Worm (Caenorhabditis elegans) whole organism, young adult: ENCODE results near the gene C05E4.7.

ENCODE experiments used
- B0019.2 ChIP-seq: fragments of 200-800 bp; sonication (Bioruptor generic); conservative IDR thresholded peaks from 2 replicates; pipeline ENCODE4 v1.3.6; 2022; ENCODE audit warnings: missing genetic modification reagents, missing genetic modification characterization, missing compliant biosample characterization
- C17E4.6 ChIP-seq: fragments of 200-800 bp; sonication (Bioruptor generic); IDR thresholded peaks from 2 replicates; pipeline ENCODE4 v1.3.6; 2022; ENCODE audit warnings: missing genetic modification reagents, missing genetic modification characterization, missing compliant biosample characterization
- F37B4.10 ChIP-seq: fragments of 200-800 bp; sonication (Bioruptor generic); IDR thresholded peaks from 2 replicates; pipeline ENCODE4 v1.3.6; 2022; ENCODE audit warnings: missing genetic modification characterization, missing compliant biosample characterization
- F52B5.7 ChIP-seq: sonication (generic microtip); optimal IDR thresholded peaks from 2 replicates; lab custom pipeline; 2016; ENCODE audit warnings: mild to moderate bottlenecking, missing genetic modification characterization, missing compliant biosample characterization
- Y56A3A.18 ChIP-seq: fragments of 200-800 bp; sonication (Bioruptor generic); IDR thresholded peaks from 2 replicates; pipeline ENCODE4 v1.3.6; 2022; ENCODE audit warnings: missing genetic modification reagents, missing genetic modification characterization, missing compliant biosample characterization
- aptf-2 ChIP-seq: fragments of 200-800 bp; sonication (Bioruptor generic); conservative IDR thresholded peaks from 2 replicates; pipeline ENCODE4 v1.3.6; 2022; ENCODE audit warnings: missing genetic modification reagents, missing genetic modification characterization, missing compliant biosample characterization
- atf-7 ChIP-seq: sonication (generic microtip); optimal IDR thresholded peaks from 2 replicates; lab custom pipeline; 2017; ENCODE audit warnings: mild to moderate bottlenecking, missing genetic modification characterization, missing compliant biosample characterization
- attf-3 ChIP-seq: fragments of 200-800 bp; sonication (Bioruptor generic); conservative IDR thresholded peaks from 2 replicates; pipeline ENCODE4 v1.3.6; 2022; ENCODE audit warnings: missing genetic modification reagents, missing genetic modification characterization, missing compliant biosample characterization
- attf-5 ChIP-seq: fragments of 200-800 bp; sonication (Bioruptor generic); optimal IDR thresholded peaks from 2 replicates; lab custom pipeline; 2018; ENCODE audit warnings: mild to moderate bottlenecking, missing genetic modification characterization, missing compliant biosample characterization
- bed-1 ChIP-seq: fragments of 200-800 bp; sonication (Bioruptor generic); IDR thresholded peaks from 2 replicates; pipeline ENCODE4 v1.3.6; 2022; ENCODE audit warnings: missing genetic modification reagents, missing genetic modification characterization, missing compliant biosample characterization
- ceh-100 ChIP-seq: fragments of 200-800 bp; sonication (Bioruptor generic); IDR thresholded peaks from 2 replicates; pipeline ENCODE4 v1.3.6; 2022; ENCODE audit warnings: missing genetic modification reagents, missing genetic modification characterization, missing compliant biosample characterization
- ceh-79 ChIP-seq: sonication (generic microtip); optimal IDR thresholded peaks from 2 replicates; lab custom pipeline; 2017; ENCODE audit warnings: mild to moderate bottlenecking, missing genetic modification characterization, missing compliant biosample characterization
- chd-7 ChIP-seq: sonication (generic microtip); optimal IDR thresholded peaks from 2 replicates; lab custom pipeline; 2016; ENCODE audit warnings: mild to moderate bottlenecking, missing genetic modification characterization, moderate library complexity, missing compliant biosample characterization
- die-1 ChIP-seq: sonication (generic microtip); optimal IDR thresholded peaks from 2 replicates; lab custom pipeline; 2016; ENCODE audit warnings: missing genotype, mild to moderate bottlenecking, missing genetic modification characterization, missing compliant biosample characterization
- dox-1 ChIP-seq: fragments of 200-800 bp; sonication (Bioruptor generic); IDR thresholded peaks from 2 replicates; pipeline ENCODE4 v1.3.6; 2022; ENCODE audit warnings: missing genetic modification reagents, missing genetic modification characterization, missing compliant biosample characterization
- dpff-1 ChIP-seq: sonication (generic microtip); optimal IDR thresholded peaks from 2 replicates; lab custom pipeline; 2017; ENCODE audit warnings: mild to moderate bottlenecking, missing genetic modification characterization, missing compliant biosample characterization
- egl-18 ChIP-seq: fragments of 200-800 bp; sonication (Bioruptor generic); IDR thresholded peaks from 2 replicates; pipeline ENCODE4 v1.3.6; 2022; ENCODE audit warnings: missing genetic modification reagents, missing genetic modification characterization, missing compliant biosample characterization
- egl-44 ChIP-seq: fragments of 200-800 bp; sonication (Bioruptor generic); IDR thresholded peaks from 2 replicates; pipeline ENCODE4 v1.3.6; 2022; ENCODE audit warnings: missing genetic modification reagents, missing genetic modification characterization, missing compliant biosample characterization
- ekl-4 ChIP-seq: fragments of 200-800 bp; sonication (Bioruptor generic); IDR thresholded peaks from 2 replicates; pipeline ENCODE4 v1.3.6; 2022; ENCODE audit warnings: missing genetic modification reagents, missing genetic modification characterization, missing compliant biosample characterization
- gei-17 ChIP-seq: fragments of 200-800 bp; sonication (Bioruptor generic); optimal IDR thresholded peaks from 2 replicates; lab custom pipeline; 2018; ENCODE audit warnings: mild to moderate bottlenecking, missing genetic modification characterization, missing compliant biosample characterization
- hmg-1.2 ChIP-seq: fragments of 200-800 bp; sonication (Bioruptor generic); IDR thresholded peaks from 2 replicates; pipeline ENCODE4 v1.3.6; 2022; ENCODE audit warnings: missing genetic modification reagents, missing genetic modification characterization, missing compliant biosample characterization
- hrde-1 ChIP-seq: sonication (generic microtip); optimal IDR thresholded peaks from 2 replicates; lab custom pipeline; 2016; ENCODE audit warnings: missing genetic modification characterization, mild to moderate bottlenecking, missing compliant biosample characterization, moderate library complexity, missing genotype, missing genetic modification reagents, borderline replicate concordance
- hsf-1 ChIP-seq: fragments of 200-800 bp; sonication (Bioruptor generic); IDR thresholded peaks from 2 replicates; pipeline ENCODE4 v1.3.6; 2022; ENCODE audit warnings: missing genetic modification reagents, missing genetic modification characterization, missing compliant biosample characterization
- lsl-1 ChIP-seq: fragments of 200-800 bp; sonication (Bioruptor generic); optimal IDR thresholded peaks from 2 replicates; lab custom pipeline; 2018; ENCODE audit warnings: mild to moderate bottlenecking, missing genetic modification characterization, moderate library complexity, missing compliant biosample characterization
- madf-6 ChIP-seq: fragments of 200-800 bp; sonication (Bioruptor generic); IDR thresholded peaks from 2 replicates; pipeline ENCODE4 v1.3.6; 2022; ENCODE audit warnings: missing genetic modification reagents, missing genetic modification characterization, missing compliant biosample characterization
- mel-28 ChIP-seq: sonication (generic microtip); optimal IDR thresholded peaks from 2 replicates; lab custom pipeline; 2016; ENCODE audit warnings: borderline replicate concordance, mild to moderate bottlenecking, missing genetic modification characterization, missing compliant biosample characterization
- mxl-1 ChIP-seq: sonication (generic microtip); optimal IDR thresholded peaks from 2 replicates; lab custom pipeline; 2016; ENCODE audit warnings: missing genetic modification characterization, missing compliant biosample characterization
- nhr-179 ChIP-seq: sonication (generic microtip); optimal IDR thresholded peaks from 2 replicates; lab custom pipeline; 2016; ENCODE audit warnings: mild to moderate bottlenecking, missing genetic modification characterization, missing compliant biosample characterization
- pha-4 ChIP-seq: fragments of 150-350 bp; sonication (generic microtip); optimal IDR thresholded peaks from 2 replicates; lab custom pipeline; 2014; ENCODE audit warnings: missing biosample characterization, missing genetic modification reagents, missing genetic modification characterization
- repo-1 ChIP-seq: sonication (generic microtip); optimal IDR thresholded peaks from 2 replicates; lab custom pipeline; 2017; ENCODE audit warnings: mild to moderate bottlenecking, missing genetic modification characterization, missing compliant biosample characterization
- tbp1 ChIP-seq: fragments of 200-800 bp; sonication (Bioruptor generic); optimal IDR thresholded peaks from 2 replicates; lab custom pipeline; 2018; ENCODE audit warnings: mild to moderate bottlenecking, missing genetic modification characterization, missing compliant biosample characterization
- unc-62 ChIP-seq: fragments of 150-350 bp; optimal IDR thresholded peaks from 2 replicates; lab custom pipeline; 2014; ENCODE audit warnings: missing biosample characterization, missing genetic modification reagents, missing genetic modification characterization
- xnd-1 ChIP-seq: sonication (generic microtip); optimal IDR thresholded peaks from 2 replicates; lab custom pipeline; 2016; ENCODE audit warnings: missing genotype, missing genetic modification reagents, missing genetic modification characterization, missing compliant biosample characterization
- ztf-25 ChIP-seq: fragments of 200-800 bp; sonication (Bioruptor generic); IDR thresholded peaks from 2 replicates; pipeline ENCODE4 v1.3.6; 2022; ENCODE audit warnings: missing genetic modification reagents, missing genetic modification characterization, missing compliant biosample characterization
- ztf-26 ChIP-seq: sonication (generic microtip); optimal IDR thresholded peaks from 2 replicates; lab custom pipeline; 2017; ENCODE audit warnings: missing genetic modification characterization, missing compliant biosample characterization
- ztf-3 ChIP-seq: fragments of 200-800 bp; sonication (Bioruptor generic); optimal IDR thresholded peaks from 2 replicates; lab custom pipeline; 2018; ENCODE audit warnings: mild to moderate bottlenecking, missing genetic modification characterization, missing compliant biosample characterization

C05E4.7 gene

DNA sequence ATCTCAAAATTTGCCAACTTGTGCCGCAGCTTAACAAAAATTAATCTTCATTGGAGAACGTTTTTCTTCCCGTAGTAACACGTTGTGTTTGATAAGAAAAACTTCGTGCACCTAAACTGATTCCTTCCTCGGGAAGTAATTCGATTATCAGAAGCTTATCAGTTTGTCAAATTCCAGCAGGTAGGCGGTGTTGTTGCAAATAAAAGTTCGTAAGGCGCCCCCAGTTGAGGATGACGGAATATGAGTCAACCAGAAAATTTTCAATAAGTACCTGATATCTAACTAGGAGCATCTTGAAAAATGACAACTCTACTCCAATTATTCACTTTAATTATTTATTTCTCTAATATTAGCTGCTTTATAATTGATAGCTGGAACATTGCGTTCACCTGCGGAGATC lies at the start of gene C05E4.7:
Gene C05E4.7, plus strand, starts transcription at position 301 of the 400 bp plus-strand sequence.
- TF ChIP-seq attf-3 (GFP tag; lab: Robert Waterston, UW) (no peak), chd-7 (tag; lab: Kevin White, UChicago) (no peak), egl-44 (GFP tag; lab: Robert Waterston, UW) (no peak), aptf-2 (GFP tag; lab: Robert Waterston, UW) (no peak), bed-1 (no peak), F37B4.10 (no peak), lsl-1 (GFP tag; lab: Kevin White, UChicago) (no peak), madf-6 (GFP tag; lab: Robert Waterston, UW) (no peak), B0019.2 (no peak), unc-62 (GFP tag; lab: Kevin White, UChicago) (no peak)

DNA sequence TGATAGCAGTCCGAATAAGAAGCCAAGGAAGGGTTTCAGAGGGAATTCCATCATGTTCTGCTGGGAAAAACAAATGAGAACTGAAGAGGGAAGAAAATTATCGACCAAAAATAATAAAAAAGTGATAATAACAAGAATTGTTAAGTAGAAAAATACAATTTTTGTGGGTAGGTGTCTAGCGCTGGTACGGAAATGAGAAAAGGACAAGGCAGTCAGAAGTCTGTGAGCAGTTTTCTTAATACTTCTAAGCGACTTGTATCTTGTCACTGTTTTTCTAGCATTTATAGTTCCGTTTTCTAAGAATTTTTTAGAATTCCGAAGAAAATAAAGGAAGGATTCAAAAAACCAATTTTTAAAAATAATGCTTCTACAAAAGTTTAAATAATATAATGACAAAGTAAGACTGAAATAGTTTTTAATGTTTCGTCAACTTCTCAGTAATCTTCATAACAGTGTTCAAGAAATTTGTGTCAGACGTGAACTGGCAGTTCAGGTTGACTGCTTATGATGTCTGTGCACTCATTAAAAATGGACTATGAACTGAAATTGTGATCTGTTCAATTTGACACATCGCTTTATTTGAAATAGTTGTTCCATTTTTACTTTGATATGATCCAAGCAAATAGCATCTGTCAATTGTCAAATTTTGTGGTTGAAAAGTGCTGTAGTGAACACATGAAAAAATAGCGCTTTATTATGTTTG lies 49.0 kb upstream of the C05E4.7 start, which contains the start of gene srx-4:
Gene srx-4, minus strand, starts transcription at position 51 of the 703 bp plus-strand sequence.
- TF ChIP-seq Y56A3A.18 (no peak), nhr-179 (no peak), pha-4 (tag; lab: Kevin White, UChicago) (no peak), atf-7 (tag; lab: Kevin White, UChicago) (no peak), dpff-1 (no peak), ceh-100 (GFP tag; lab: Robert Waterston, UW) (no peak), ztf-25 (GFP tag; lab: Robert Waterston, UW) (no peak), F52B5.7 (tag; lab: Kevin White, UChicago) (no peak), hrde-1 (tag; lab: Kevin White, UChicago) (no peak), mel-28 (tag; lab: Kevin White, UChicago) (no peak), xnd-1 (tag; lab: Kevin White, UChicago) (no peak), hmg-1.2 (GFP tag; lab: Robert Waterston, UW) (no peak), die-1 (tag; lab: Kevin White, UChicago) (no peak), hsf-1 (GFP tag; lab: Robert Waterston, UW) (no peak), repo-1 (tag; lab: Kevin White, UChicago) (no peak), ekl-4 (GFP tag; lab: Robert Waterston, UW) (no peak), tbp1 (GFP tag; lab: Kevin White, UChicago) (no peak)
- TF ChIP-seq, all 124 proteins: peak for 0

ce11 chrV:694625-695024 lies 47.3 kb upstream of the C05E4.7 start, which contains the start of gene srj-53:
Gene srj-53 (minus strand): TSS chrV:694725.
- TF ChIP-seq mxl-1 (tag; lab: Kevin White, UChicago) (no peak), attf-5 (GFP tag; lab: Kevin White, UChicago) (no peak), ztf-3 (GFP tag; lab: Kevin White, UChicago) (no peak), C17E4.6 (GFP tag; lab: Robert Waterston, UW) (no peak)

- TF ChIP-seq ceh-79 (tag; lab: Kevin White, UChicago) (no peak), egl-18 (GFP tag; lab: Robert Waterston, UW) (no peak), ztf-26 (tag; lab: Kevin White, UChicago) (no peak), atf-7 (tag; lab: Kevin White, UChicago) (no peak), dox-1 (GFP tag; lab: Robert Waterston, UW) (no peak), gei-17 (GFP tag; lab: Kevin White, UChicago) (no peak)
Measured at ce11 chrV:695914-696313, 46.0 kb upstream of the C05E4.7 start, which contains the start of gene srj-52. Gene srj-52 (minus strand): TSS chrV:696014.
